Fruit fly (Drosophila melanogaster): ENCODE measurements around the gene CG7290.
A peak's percentile ranks its signal among the peaks of the same experiment; 100 is the strongest.

Gene CG7290

DNA sequence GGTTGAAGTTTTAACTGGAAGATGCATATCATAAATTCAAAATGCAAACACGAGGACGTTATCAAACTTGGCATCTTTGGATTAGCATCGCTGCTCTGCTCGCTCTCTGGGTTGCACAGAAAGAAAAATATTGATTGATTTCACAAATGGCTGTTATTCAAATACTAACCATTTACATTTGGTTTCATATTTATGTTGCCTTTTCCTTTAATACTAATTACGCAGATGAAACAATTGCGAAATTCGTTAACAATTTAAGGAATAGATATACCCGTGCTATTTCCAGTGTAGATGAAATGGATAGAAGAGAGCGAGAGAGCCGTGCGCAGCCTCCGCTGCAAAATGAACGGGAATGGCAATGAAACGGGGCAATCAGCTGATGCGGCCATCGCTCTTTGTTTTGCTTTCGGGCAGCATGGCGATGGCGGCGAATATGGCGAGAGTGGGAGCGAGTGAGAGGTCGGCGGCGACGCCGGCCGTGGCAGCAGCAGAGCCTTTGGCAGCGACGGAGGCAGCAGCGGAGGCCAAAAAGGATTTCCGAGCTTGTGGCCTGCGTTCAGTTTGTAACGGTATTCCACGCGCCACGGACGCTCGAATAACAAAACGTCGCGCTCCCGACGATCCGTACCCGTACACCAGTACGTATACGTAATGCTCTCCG is 41.8 kb upstream of the CG7290 start, which contains the start of gene rdgC (continued):
- TF ChIP-seq Bgb (GFP tag; IDR thresholded peaks at IDR 0.05; ENCODE audit: partially characterized antibody): peak; percentile 11; the same call in 1 of the 2 replicates
- peak; percentile 94 for TF ChIP-seq NK7.1 (GFP tag; optimal IDR thresholded peaks at IDR 0.05)
- peak; percentile 70 for TF ChIP-seq zf30C (GFP tag; optimal IDR thresholded peaks at IDR 0.05)
- TF ChIP-seq crp (GFP tag; optimal IDR thresholded peaks at IDR 0.05): peak in 1 of 2 experiments; percentile 70
- peak; percentile 94 for TF ChIP-seq sr (GFP tag; IDR thresholded peaks at IDR 0.05)
- TF ChIP-seq tx (GFP tag; optimal IDR thresholded peaks at IDR 0.05): peak; percentile 91
- TF ChIP-seq h (optimal IDR thresholded peaks at IDR 0.05): no peak
- peak; percentile 94 for TF ChIP-seq HLH54F (GFP tag; optimal IDR thresholded peaks at IDR 0.05)
- peak; percentile 90 for TF ChIP-seq Hr3 (GFP tag; optimal IDR thresholded peaks at IDR 0.05)
- peak; percentile 33 for TF ChIP-seq CG2202 (tag; optimal IDR thresholded peaks at IDR 0.05)
- TF ChIP-seq D19A (tag; optimal IDR thresholded peaks at IDR 0.05): peak; percentile 93
- TF ChIP-seq chinmo (GFP tag; IDR thresholded peaks at IDR 0.05; ENCODE audit: partially characterized antibody): no peak
- peak; percentile 83 for TF ChIP-seq ssp (GFP tag; IDR thresholded peaks at IDR 0.05)
- TF ChIP-seq Xrp1 (GFP tag; IDR thresholded peaks at IDR 0.05): peak; percentile 97
- TF ChIP-seq CG7786 (GFP tag; optimal IDR thresholded peaks at IDR 0.05): peak; percentile 96
- peak; percentile 94 for TF ChIP-seq Oaz (GFP tag; IDR thresholded peaks at IDR 0.05)
- TF ChIP-seq pho (GFP tag; optimal IDR thresholded peaks at IDR 0.05): peak; percentile 94
- peak; percentile 91 for TF ChIP-seq disco-r (GFP tag; optimal IDR thresholded peaks at IDR 0.05)
- peak; percentile 95 for TF ChIP-seq salm (tag; optimal IDR thresholded peaks at IDR 0.05)
- TF ChIP-seq CG16779 (GFP tag; IDR thresholded peaks at IDR 0.05): peak; percentile 89
- peak in 1 of 2 experiments; percentile 91 for TF ChIP-seq bsh (GFP tag; optimal IDR thresholded peaks at IDR 0.05)
- peak; percentile 96 for TF ChIP-seq CG10147 (GFP tag; optimal IDR thresholded peaks at IDR 0.05)
- TF ChIP-seq slou (GFP tag; optimal IDR thresholded peaks at IDR 0.05): peak; percentile 92
- peak; percentile 83 for TF ChIP-seq CG11560 (tag; IDR thresholded peaks at IDR 0.05)
- TF ChIP-seq CG12659 (GFP tag; optimal IDR thresholded peaks at IDR 0.05): peak; percentile 96
- TF ChIP-seq unpg (GFP tag; optimal IDR thresholded peaks at IDR 0.05): peak; percentile 97
- peak; percentile 92 for TF ChIP-seq CG8944 (GFP tag; optimal IDR thresholded peaks at IDR 0.05)
- peak; percentile 62; the same call in 1 of the 2 replicates for TF ChIP-seq CG8765 (GFP tag; IDR thresholded peaks at IDR 0.05)
- TF ChIP-seq unc-4 (GFP tag; IDR thresholded peaks at IDR 0.05; ENCODE audit: partially characterized antibody): 0 out of 2 replicates have a peak, but pooled peaks have one; percentile 28
- peak; percentile 92 for TF ChIP-seq toy (GFP tag; IDR thresholded peaks at IDR 0.05)
- TF ChIP-seq dmrt11E (tag; optimal IDR thresholded peaks at IDR 0.05): peak; percentile 36
- peak; percentile 96 for TF ChIP-seq tgo (GFP tag; IDR thresholded peaks at IDR 0.05)
- TF ChIP-seq Poxn (GFP tag; IDR thresholded peaks at IDR 0.05): peak; percentile 81
- TF ChIP-seq ATbp (GFP tag; optimal IDR thresholded peaks at IDR 0.05): peak; percentile 95
- peak; percentile 93 for TF ChIP-seq NFAT (GFP tag; IDR thresholded peaks at IDR 0.05)
- TF ChIP-seq pnt (GFP tag; optimal IDR thresholded peaks at IDR 0.05): peak; percentile 96
- TF ChIP-seq fd3F (GFP tag; optimal IDR thresholded peaks at IDR 0.05): peak; percentile 93
- TF ChIP-seq CG10565 (GFP tag; optimal IDR thresholded peaks at IDR 0.05): peak; percentile 68
- TF ChIP-seq Kr (GFP tag; optimal IDR thresholded peaks at IDR 0.05): no peak
- peak; percentile 98 for TF ChIP-seq lab (GFP tag; optimal IDR thresholded peaks at IDR 0.05)
- peak; percentile 47 for TF ChIP-seq Hey (tag; optimal IDR thresholded peaks at IDR 0.05)
- peak; percentile 76 for TF ChIP-seq CG34376 (GFP tag; optimal IDR thresholded peaks at IDR 0.05)
- peak; percentile 93 for TF ChIP-seq CkIIα-i1 (GFP tag; IDR thresholded peaks at IDR 0.05)
- TF ChIP-seq Stat92E (GFP tag; optimal IDR thresholded peaks at IDR 0.05): no peak
- TF ChIP-seq CG30403 (GFP tag; optimal IDR thresholded peaks at IDR 0.05): peak; percentile 95
- TF ChIP-seq Med (GFP tag): peak; percentile 99
- peak; percentile 22 for TF ChIP-seq ac (GFP tag; optimal IDR thresholded peaks at IDR 0.05)
- TF ChIP-seq CG5953 (GFP tag; IDR thresholded peaks at IDR 0.05): peak; percentile 93
- TF ChIP-seq Neu2 (GFP tag; optimal IDR thresholded peaks at IDR 0.05; ENCODE audit: borderline replicate concordance): peak; percentile 64

Measured in whole organism, embryonic.